Fruit fly (Drosophila melanogaster) S2 (cell line): Measurements from ENCODE around the gene ftz-f1.

Source experiments
- CG8478 ChIP-seq: fragments of >200 bp; optimal IDR thresholded peaks from 2 replicates; lab custom pipeline; 2018
- CTCF ChIP-seq, 2 experiments: fragments of >200 bp; optimal IDR thresholded peaks; 2 replicates each; lab custom pipeline; 2018

The ftz-f1 gene

dm6 chr3L:18742935-18743466, 58.1 kb downstream of the ftz-f1 start:
- TF ChIP-seq CTCF (optimal IDR thresholded peaks at IDR 0.05; lab: Kevin White, UChicago), result no peak
- TF ChIP-seq CG8478 (lab: Kevin White, UChicago), result no peak

- TF ChIP-seq CTCF (optimal IDR thresholded peaks at IDR 0.05; lab: Kevin White, UChicago) (no peak), CG8478 (lab: Kevin White, UChicago) (no peak)
Observed at dm6 chr3L:18723172-18723571, 77.9 kb downstream of the ftz-f1 start, which contains the start of gene CG12477. Gene CG12477 (minus strand): TSS chr3L:18723272.
